Worm (Caenorhabditis elegans) whole organism, L1 larva: Measurements from ENCODE around the gene thn-1.

Source experiments
- C04F5.9 ChIP-seq: sonication (generic microtip); optimal IDR thresholded peaks from 2 replicates; lab custom pipeline; 2016; ENCODE audit warnings: missing genetic modification characterization, missing compliant biosample characterization
- C34B4.2 ChIP-seq: sonication (generic microtip); optimal IDR thresholded peaks from 2 replicates; lab custom pipeline; 2017; ENCODE audit warnings: mild to moderate bottlenecking, missing genetic modification characterization, missing compliant biosample characterization
- blmp-1 ChIP-seq: fragments of 150-350 bp; optimal IDR thresholded peaks from 2 replicates; lab custom pipeline; 2014; ENCODE audit warnings: missing biosample characterization, missing genetic modification characterization
- ceh-82 ChIP-seq, 3 experiments: fragments of 150-350 bp in 1 of 3; sonication (generic microtip) in 2 of 3; optimal IDR thresholded peaks; 2 replicates each; lab custom pipeline; 2014 to 2017; ENCODE audit warnings: missing biosample characterization in 3 of 3, missing genetic modification characterization in 3 of 3
- ceh-90 ChIP-seq: sonication (generic microtip); optimal IDR thresholded peaks from 2 replicates; lab custom pipeline; 2016; ENCODE audit warnings: missing genetic modification characterization, missing compliant biosample characterization
- dpl-1 ChIP-seq, 3 experiments: fragments of 150-350 bp in 2 of 3; sonication (generic microtip) in 1 of 3; optimal IDR thresholded peaks; 2 replicates each; lab custom pipeline; 2014 to 2017; ENCODE audit warnings: missing biosample characterization in 3 of 3, missing genetic modification characterization in 3 of 3, missing genetic modification reagents in 3 of 3
- efl-1 ChIP-seq, 4 experiments: fragments of 150-350 bp; optimal IDR thresholded peaks in 3 of 4; peaks in 1 of 4; 1 replicate in 1 of 4; 2 replicates in 3 of 4; lab custom pipeline; 2014; ENCODE audit warnings: missing biosample characterization in 2 of 4, missing genetic modification characterization in 2 of 4, missing genetic modification reagents in 2 of 4
- efl-3 ChIP-seq: fragments of 200-800 bp; sonication (Bioruptor generic); optimal IDR thresholded peaks from 2 replicates; lab custom pipeline; 2018; ENCODE audit warnings: mild to moderate bottlenecking, missing genetic modification characterization, missing compliant biosample characterization
- elt-2 ChIP-seq: sonication (generic microtip); optimal IDR thresholded peaks from 2 replicates; lab custom pipeline; 2016; ENCODE audit warnings: missing genetic modification characterization, mild to moderate bottlenecking, inconsistent platforms, missing compliant biosample characterization, missing genetic modification reagents
- ets-5 ChIP-seq: fragments of 200-800 bp; sonication (Bioruptor generic); IDR thresholded peaks from 2 replicates; pipeline ENCODE4 v1.3.6; 2022; ENCODE audit warnings: missing genetic modification characterization, missing compliant biosample characterization
- fkh-10 ChIP-seq: sonication (generic microtip); optimal IDR thresholded peaks from 2 replicates; lab custom pipeline; 2017; ENCODE audit warnings: missing biosample characterization, missing genetic modification reagents, missing genetic modification characterization
- fkh-4 ChIP-seq: sonication (generic microtip); optimal IDR thresholded peaks from 2 replicates; lab custom pipeline; 2016; ENCODE audit warnings: missing compliant biosample characterization, missing genetic modification characterization, borderline replicate concordance
- grh-1 ChIP-seq: fragments of 200-800 bp; sonication (Bioruptor generic); IDR thresholded peaks from 2 replicates; pipeline ENCODE4 v1.3.6; 2022; ENCODE audit warnings: missing genetic modification reagents, missing genetic modification characterization, missing compliant biosample characterization
- isw-1 ChIP-seq: fragments of 200-800 bp; sonication (Bioruptor generic); IDR thresholded peaks from 2 replicates; pipeline ENCODE4 v1.3.6; 2022; ENCODE audit warnings: missing genetic modification characterization, missing compliant biosample characterization
- jun-1 ChIP-seq: fragments of 150-350 bp; optimal IDR thresholded peaks from 2 replicates; lab custom pipeline; 2014; ENCODE audit warnings: missing biosample characterization, missing genetic modification reagents, missing genetic modification characterization
- lin-14 ChIP-seq: fragments of 200-800 bp; sonication (Bioruptor generic); optimal IDR thresholded peaks from 2 replicates; lab custom pipeline; 2018; ENCODE audit warnings: mild to moderate bottlenecking, missing genetic modification characterization, moderate library complexity, missing compliant biosample characterization
- lin-15B ChIP-seq: fragments of 150-350 bp; sonication (generic microtip); optimal IDR thresholded peaks from 3 replicates; lab custom pipeline; 2014; ENCODE audit warnings: missing biosample characterization, missing genetic modification characterization
- lin-39 ChIP-seq: fragments of 150-350 bp; optimal IDR thresholded peaks from 2 replicates; lab custom pipeline; 2014; ENCODE audit warnings: missing biosample characterization, missing genetic modification reagents, missing genetic modification characterization
- lir-3 ChIP-seq: sonication (generic microtip); optimal IDR thresholded peaks from 2 replicates; lab custom pipeline; 2016; ENCODE audit warnings: mild to moderate bottlenecking, missing genetic modification characterization, moderate library complexity, missing compliant biosample characterization; ENCODE audit not compliant: poor library complexity
- lsy-2 ChIP-seq, 2 experiments: fragments of 150-350 bp; optimal IDR thresholded peaks; 2 replicates each; lab custom pipeline; 2014; ENCODE audit warnings: missing biosample characterization in 2 of 2, missing genetic modification characterization in 2 of 2
- mab-9 ChIP-seq: fragments of 200-800 bp; sonication (Bioruptor generic); IDR thresholded peaks from 2 replicates; pipeline ENCODE4 v1.3.6; 2022; ENCODE audit warnings: missing genetic modification reagents, missing genetic modification characterization, missing compliant biosample characterization
- mep-1 ChIP-seq: fragments of 150-350 bp; optimal IDR thresholded peaks from 2 replicates; lab custom pipeline; 2014; ENCODE audit warnings: missing biosample characterization, missing genetic modification characterization
- nhr-20 ChIP-seq: sonication (generic microtip); optimal IDR thresholded peaks from 2 replicates; lab custom pipeline; 2016; ENCODE audit warnings: mild to moderate bottlenecking, missing genetic modification characterization, missing compliant biosample characterization
- nhr-28 ChIP-seq: fragments of 150-350 bp; optimal IDR thresholded peaks from 2 replicates; lab custom pipeline; 2014; ENCODE audit warnings: missing biosample characterization, missing genetic modification characterization
- nhr-47 ChIP-seq: sonication (generic microtip); optimal IDR thresholded peaks from 2 replicates; lab custom pipeline; 2016; ENCODE audit warnings: mild to moderate bottlenecking, missing genetic modification characterization, moderate library complexity, missing compliant biosample characterization
- nhr-84 ChIP-seq: sonication (generic microtip); optimal IDR thresholded peaks from 2 replicates; lab custom pipeline; 2017; ENCODE audit warnings: missing biosample characterization, missing genetic modification characterization
- pqm-1 ChIP-seq: sonication (generic microtip); optimal IDR thresholded peaks from 3 replicates; lab custom pipeline; 2017; ENCODE audit warnings: missing biosample characterization, missing genetic modification characterization
- rnt-1 ChIP-seq: sonication (generic microtip); optimal IDR thresholded peaks from 2 replicates; lab custom pipeline; 2016; ENCODE audit warnings: mild to moderate bottlenecking, missing genetic modification characterization, moderate library complexity, missing compliant biosample characterization
- skn-1 ChIP-seq: fragments of 150-350 bp; optimal IDR thresholded peaks from 2 replicates; lab custom pipeline; 2014; ENCODE audit warnings: missing biosample characterization, missing genetic modification characterization
- snu-23 ChIP-seq: sonication (generic microtip); optimal IDR thresholded peaks from 2 replicates; lab custom pipeline; 2016; ENCODE audit warnings: missing genetic modification characterization, missing compliant biosample characterization
- swsn-7 ChIP-seq: sonication (generic microtip); optimal IDR thresholded peaks from 2 replicates; lab custom pipeline; 2016; ENCODE audit warnings: missing genetic modification characterization, missing compliant biosample characterization
- tbx-2 ChIP-seq: sonication (generic microtip); optimal IDR thresholded peaks from 2 replicates; lab custom pipeline; 2016; ENCODE audit warnings: missing genetic modification characterization, missing compliant biosample characterization
- unc-130 ChIP-seq: fragments of 150-350 bp; optimal IDR thresholded peaks from 2 replicates; lab custom pipeline; 2017; ENCODE audit warnings: missing biosample characterization, missing genetic modification characterization, inconsistent platforms
- unc-30 ChIP-seq: sonication (generic microtip); optimal IDR thresholded peaks from 2 replicates; lab custom pipeline; 2017; ENCODE audit warnings: missing biosample characterization, missing genetic modification characterization
- unc-98 ChIP-seq: fragments of 200-800 bp; sonication (Bioruptor generic); IDR thresholded peaks from 2 replicates; pipeline ENCODE4 v1.3.6; 2022; ENCODE audit warnings: missing genetic modification characterization, missing compliant biosample characterization
- xbp-1 ChIP-seq: sonication (generic microtip); optimal IDR thresholded peaks from 2 replicates; lab custom pipeline; 2016; ENCODE audit warnings: missing genetic modification characterization, missing compliant biosample characterization
- zip-4 ChIP-seq: fragments of 200-800 bp; sonication (Bioruptor generic); optimal IDR thresholded peaks from 2 replicates; lab custom pipeline; 2018; ENCODE audit warnings: mild to moderate bottlenecking, missing genetic modification characterization, moderate library complexity, missing compliant biosample characterization

Gene thn-1

DNA sequence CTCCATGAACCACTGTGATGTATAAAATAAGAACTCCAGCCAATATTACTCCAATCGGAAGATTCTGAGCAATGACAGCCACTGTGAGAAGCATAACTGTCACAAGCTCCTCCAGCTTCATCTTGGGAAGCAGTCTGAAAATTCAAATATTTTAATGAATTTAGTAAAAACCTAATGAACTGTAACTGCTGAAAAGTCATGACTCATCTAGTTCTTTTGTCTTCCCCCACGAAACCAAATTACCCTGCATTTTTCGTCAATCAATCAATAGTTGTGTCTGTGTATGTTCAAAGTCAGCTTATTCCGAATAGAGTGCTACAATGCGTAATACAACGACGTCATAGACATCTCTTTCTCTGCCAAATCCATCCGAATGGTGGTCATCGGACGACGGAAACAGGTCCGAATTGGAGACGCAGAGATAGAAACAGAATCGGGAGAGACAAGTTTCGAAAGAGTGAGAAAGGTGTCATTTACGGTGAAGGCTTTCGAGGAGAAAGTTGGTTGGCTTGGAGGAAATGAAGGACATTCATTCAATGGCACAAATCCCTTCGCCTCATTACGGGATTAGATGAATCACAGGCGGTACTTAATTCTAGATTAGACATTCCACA, 16.9 kb downstream of the thn-1 start (continued):
- no peak for TF ChIP-seq skn-1 (tag; lab: Kevin White, UChicago)
- no peak for TF ChIP-seq ceh-82 (tag; optimal IDR thresholded peaks at IDR 0.05; lab: Kevin White, UChicago)
- peak; percentile 18 for TF ChIP-seq snu-23 (GFP tag; lab: Kevin White, UChicago)
- TF ChIP-seq xbp-1 (tag; lab: Kevin White, UChicago), result no peak
- TF ChIP-seq zip-4 (GFP tag; lab: Kevin White, UChicago), result no peak
- no peak for TF ChIP-seq nhr-28 (tag; lab: Kevin White, UChicago)
- no peak for TF ChIP-seq lin-15B (tag; lab: Kevin White, UChicago)
- peak; percentile 16 to 54 for TF ChIP-seq lsy-2 (tag; optimal IDR thresholded peaks at IDR 0.05; lab: Kevin White, UChicago)
- TF ChIP-seq jun-1 (tag; lab: Kevin White, UChicago), result peak; percentile 15
- no peak for TF ChIP-seq swsn-7
- TF ChIP-seq mep-1 (tag; lab: Kevin White, UChicago), result peak; percentile 73
- no peak for TF ChIP-seq rnt-1 (tag; lab: Kevin White, UChicago)
- no peak for TF ChIP-seq ceh-90 (tag; lab: Kevin White, UChicago)
- peak; percentile 15 for TF ChIP-seq nhr-20 (tag; lab: Kevin White, UChicago)
- TF ChIP-seq grh-1 (GFP tag; lab: Robert Waterston, UW), result peak; percentile 67
- TF ChIP-seq tbx-2 (tag; lab: Kevin White, UChicago), result no peak
- TF ChIP-seq C34B4.2, result no peak
- TF ChIP-seq blmp-1 (tag; lab: Kevin White, UChicago), result peak; percentile 99
- TF ChIP-seq efl-1 (optimal IDR thresholded peaks at IDR 0.05; lab: Kevin White, UChicago), result peak; percentile 23 to 28
- peak in 1 of 2 experiments; percentile 6 for TF ChIP-seq efl-1 (GFP tag; optimal IDR thresholded peaks at IDR 0.05 in 1 of 2; lab: Kevin White, UChicago)
- TF ChIP-seq efl-3 (GFP tag; lab: Kevin White, UChicago), result no peak
- TF ChIP-seq C04F5.9, result no peak
- no peak for TF ChIP-seq fkh-10 (GFP tag; lab: Kevin White, UChicago)
- no peak for TF ChIP-seq unc-30
- no peak for TF ChIP-seq isw-1 (GFP tag; lab: Robert Waterston, UW)
- no peak for TF ChIP-seq unc-130 (tag; lab: Kevin White, UChicago)
- TF ChIP-seq unc-98 (GFP tag; lab: Robert Waterston, UW), result no peak
- no peak for TF ChIP-seq fkh-4
- no peak for TF ChIP-seq lin-14 (GFP tag; lab: Kevin White, UChicago)
- TF ChIP-seq lin-39 (tag; lab: Kevin White, UChicago), result no peak
- TF ChIP-seq lir-3 (tag; lab: Kevin White, UChicago), result no peak
- peak in 2 of 3 experiments; percentile 0 to 33 for TF ChIP-seq dpl-1 (GFP tag; optimal IDR thresholded peaks at IDR 0.05; lab: Kevin White, UChicago)
- TF ChIP-seq nhr-47 (tag; lab: Kevin White, UChicago), result no peak
- no peak for TF ChIP-seq pqm-1 (tag; lab: Kevin White, UChicago)

DNA sequence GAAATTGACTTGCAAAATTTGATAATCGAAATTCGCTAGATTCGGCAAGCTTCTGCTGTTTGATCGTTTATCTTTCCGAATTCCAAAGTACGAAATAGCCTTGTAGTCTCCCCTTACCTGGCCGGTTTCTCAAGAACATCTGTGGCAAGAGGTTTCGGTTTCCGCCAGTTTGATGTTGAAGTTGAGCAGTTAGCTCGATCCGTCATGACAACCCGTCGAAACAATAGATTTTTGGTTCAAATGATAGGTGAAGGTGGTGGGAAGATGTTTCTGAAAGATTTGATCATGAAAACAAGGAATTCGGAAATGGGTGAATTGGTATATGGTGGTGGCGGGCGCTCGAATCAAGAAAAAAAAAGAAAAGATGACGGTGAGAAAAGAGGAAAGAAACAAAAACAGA, 18.6 kb downstream of the thn-1 start, which contains the start of gene acs-20:
TSS of gene acs-20 (minus strand) at position 270 of the 400 bp plus-strand sequence.
- no peak for TF ChIP-seq mab-9 (GFP tag; lab: Robert Waterston, UW)
- no peak for TF ChIP-seq efl-1 (optimal IDR thresholded peaks at IDR 0.05; lab: Kevin White, UChicago)
- peak in 1 of 2 experiments; percentile 74 for TF ChIP-seq efl-1 (GFP tag; optimal IDR thresholded peaks at IDR 0.05 in 1 of 2; lab: Kevin White, UChicago)
- TF ChIP-seq, all 84 proteins: peak for 1

DNA sequence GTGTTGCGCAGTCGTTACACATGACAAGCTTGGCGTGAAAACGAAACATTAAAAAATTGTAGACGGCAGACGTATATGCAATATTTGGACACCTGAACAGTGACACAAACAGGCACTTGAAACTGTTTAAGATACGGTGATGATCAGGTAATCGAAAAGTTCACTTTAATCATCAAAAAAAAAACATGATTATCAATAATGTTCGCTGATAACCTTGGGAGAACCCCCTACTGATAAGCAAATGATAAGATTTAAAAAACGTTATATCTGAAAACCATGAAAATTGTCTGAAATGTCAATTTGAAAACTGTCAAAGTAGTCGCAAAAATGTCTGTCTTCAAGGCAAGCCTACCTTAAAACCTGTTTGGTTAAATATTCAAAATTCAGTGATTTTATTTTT, 20.1 kb downstream of the thn-1 start:
- no peak for TF ChIP-seq nhr-20 (tag; lab: Kevin White, UChicago)
- TF ChIP-seq nhr-84, result no peak
- TF ChIP-seq ets-5, result no peak
- TF ChIP-seq elt-2 (tag; lab: Kevin White, UChicago), result peak; percentile 5
- TF ChIP-seq, all 84 proteins: peak for 1
